Fruit fly (Drosophila melanogaster): ENCODE results near the gene CG43736.

CG43736 gene

dm6 chrX:6860413-6861089 is 3.1 kb upstream of the CG43736 start (continued):
- no peak for TF ChIP-seq CG8359 (GFP tag; optimal IDR thresholded peaks at IDR 0.05; ENCODE audit: borderline replicate concordance)
- peak; percentile 16 for TF ChIP-seq bcd (GFP tag; optimal IDR thresholded peaks at IDR 0.05)
- TF ChIP-seq CG18764 (GFP tag; optimal IDR thresholded peaks at IDR 0.05), result peak; percentile 3
- TF ChIP-seq gem (tag; optimal IDR thresholded peaks at IDR 0.05), result peak; percentile 51
- peak; percentile 58 for TF ChIP-seq sens (GFP tag)
- no peak for TF ChIP-seq gsb (GFP tag; IDR thresholded peaks at IDR 0.05)
- TF ChIP-seq mirr (GFP tag; optimal IDR thresholded peaks at IDR 0.05), result no peak
- peak; percentile 49 for TF ChIP-seq CG31441 (GFP tag; IDR thresholded peaks at IDR 0.05)
- peak; percentile 55 for TF ChIP-seq CG18262 (tag; optimal IDR thresholded peaks at IDR 0.05)
- TF ChIP-seq HmgD (GFP tag; optimal IDR thresholded peaks at IDR 0.05), result no peak
- peak; percentile 24 for TF ChIP-seq Fer3 (tag; optimal IDR thresholded peaks at IDR 0.05)
- TF ChIP-seq CG8388 (GFP tag; optimal IDR thresholded peaks at IDR 0.05), result peak; percentile 26
- TF ChIP-seq Aef1 (GFP tag; IDR thresholded peaks at IDR 0.05), result no peak
- TF ChIP-seq CG16815 (GFP tag; optimal IDR thresholded peaks at IDR 0.05), result no peak
- peak; percentile 57; the same call in 1 of the 2 replicates for TF ChIP-seq Ptx1 (GFP tag; IDR thresholded peaks at IDR 0.05)
- TF ChIP-seq btn (GFP tag; optimal IDR thresholded peaks at IDR 0.05), result no peak
- no peak for TF ChIP-seq Hr39 (optimal IDR thresholded peaks at IDR 0.05)
- TF ChIP-seq cato (GFP tag; optimal IDR thresholded peaks at IDR 0.05; ENCODE audit: borderline replicate concordance), result no peak
- TF ChIP-seq pzg (GFP tag; optimal IDR thresholded peaks at IDR 0.05), result no peak
- peak; percentile 61 for TF ChIP-seq CG2678 (tag; optimal IDR thresholded peaks at IDR 0.05)
- no peak for TF ChIP-seq toy (GFP tag; IDR thresholded peaks at IDR 0.05)
- TF ChIP-seq D19A (tag; optimal IDR thresholded peaks at IDR 0.05), result peak; percentile 31
- TF ChIP-seq Trl (optimal IDR thresholded peaks at IDR 0.05), result peak; percentile 27 to 69
- no peak for TF ChIP-seq Trl (GFP tag; optimal IDR thresholded peaks at IDR 0.05)
- no peak for TF ChIP-seq CG10431 (GFP tag; optimal IDR thresholded peaks at IDR 0.05)
- TF ChIP-seq shn (GFP tag; optimal IDR thresholded peaks at IDR 0.05), result no peak
- no peak for TF ChIP-seq Mes4 (GFP tag; optimal IDR thresholded peaks at IDR 0.05)
- peak; percentile 4 for TF ChIP-seq CG1603 (tag; optimal IDR thresholded peaks at IDR 0.05)
- peak; percentile 44; the same call in 2 of the 3 replicates for TF ChIP-seq row (GFP tag; IDR thresholded peaks at IDR 0.05)
- TF ChIP-seq nmo (GFP tag; optimal IDR thresholded peaks at IDR 0.05), result peak; percentile 16
- TF ChIP-seq Rfx (GFP tag; IDR thresholded peaks at IDR 0.05), result peak; percentile 68
- TF ChIP-seq CG1602 (GFP tag; optimal IDR thresholded peaks at IDR 0.05), result no peak
- TF ChIP-seq dysf (GFP tag; IDR thresholded peaks at IDR 0.05), result peak; percentile 59; the same call in 2 of the 3 replicates
- no peak for TF ChIP-seq CG8290 (GFP tag; optimal IDR thresholded peaks at IDR 0.05)
- no peak for TF ChIP-seq CG8290 (tag; optimal IDR thresholded peaks at IDR 0.05)
- TF ChIP-seq tgo (GFP tag; IDR thresholded peaks at IDR 0.05), result peak; percentile 42; the same call in 1 of the 3 replicates
- peak; percentile 10 for TF ChIP-seq mam (GFP tag; optimal IDR thresholded peaks at IDR 0.05)
- no peak for TF ChIP-seq prd (optimal IDR thresholded peaks at IDR 0.05)
- TF ChIP-seq prd (GFP tag; IDR thresholded peaks at IDR 0.05), result peak; percentile 22; the same call in 1 of the 3 replicates
- TF ChIP-seq Sox102F (GFP tag; optimal IDR thresholded peaks at IDR 0.05), result peak; percentile 45
- TF ChIP-seq Taf1 (GFP tag; IDR thresholded peaks at IDR 0.05), result no peak
- TF ChIP-seq vvl (GFP tag; IDR thresholded peaks at IDR 0.05), result peak; percentile 40
- TF ChIP-seq Hey (tag; optimal IDR thresholded peaks at IDR 0.05), result no peak
- TF ChIP-seq HLH54F (GFP tag; optimal IDR thresholded peaks at IDR 0.05), result no peak
- peak; percentile 29; the same call in 1 of the 2 replicates for TF ChIP-seq lmd (GFP tag; IDR thresholded peaks at IDR 0.05)
- peak; percentile 1 for TF ChIP-seq CG30403 (GFP tag; optimal IDR thresholded peaks at IDR 0.05)
- TF ChIP-seq unpg (GFP tag; optimal IDR thresholded peaks at IDR 0.05), result peak; percentile 11
- no peak for TF ChIP-seq Antp (GFP tag; optimal IDR thresholded peaks at IDR 0.05)
- TF ChIP-seq Oli (tag; optimal IDR thresholded peaks at IDR 0.05), result peak; percentile 51
- peak; percentile 50 for TF ChIP-seq CG10979 (tag; optimal IDR thresholded peaks at IDR 0.05)
- TF ChIP-seq Hsf (GFP tag; optimal IDR thresholded peaks at IDR 0.05), result no peak
- peak; percentile 6 for TF ChIP-seq CG8281 (tag; optimal IDR thresholded peaks at IDR 0.05)

All from whole organism, embryonic.